Worm (Caenorhabditis elegans) whole organism, L1 larva: ENCODE results near the gene K06G5.1.

ENCODE experiments used
- C16A3.4 ChIP-seq: fragments of 150-350 bp; optimal IDR thresholded peaks from 2 replicates; lab custom pipeline; 2014; ENCODE audit warnings: missing biosample characterization, missing genetic modification characterization
- C34B4.2 ChIP-seq: sonication (generic microtip); optimal IDR thresholded peaks from 2 replicates; lab custom pipeline; 2017; ENCODE audit warnings: mild to moderate bottlenecking, missing genetic modification characterization, missing compliant biosample characterization
- F16B12.6 ChIP-seq: fragments of 150-350 bp; optimal IDR thresholded peaks from 2 replicates; lab custom pipeline; 2014; ENCODE audit warnings: missing biosample characterization, missing genetic modification characterization
- alr-1 ChIP-seq: fragments of 200-800 bp; sonication (Bioruptor generic); optimal IDR thresholded peaks from 2 replicates; lab custom pipeline; 2018; ENCODE audit warnings: borderline replicate concordance, mild to moderate bottlenecking, missing genetic modification characterization, missing compliant biosample characterization
- ceh-8 ChIP-seq: fragments of 200-800 bp; sonication (Bioruptor generic); optimal IDR thresholded peaks from 2 replicates; lab custom pipeline; 2018; ENCODE audit warnings: mild to moderate bottlenecking, missing genetic modification characterization, moderate library complexity, missing compliant biosample characterization
- dsc-1 ChIP-seq: sonication (generic microtip); optimal IDR thresholded peaks from 2 replicates; lab custom pipeline; 2016; ENCODE audit warnings: mild to moderate bottlenecking, missing genetic modification characterization, missing compliant biosample characterization
- efl-1 ChIP-seq, 4 experiments: fragments of 150-350 bp; optimal IDR thresholded peaks in 3 of 4; peaks in 1 of 4; 1 replicate in 1 of 4; 2 replicates in 3 of 4; lab custom pipeline; 2014; ENCODE audit warnings: missing biosample characterization in 2 of 4, missing genetic modification characterization in 2 of 4, missing genetic modification reagents in 2 of 4
- efl-3 ChIP-seq: fragments of 200-800 bp; sonication (Bioruptor generic); optimal IDR thresholded peaks from 2 replicates; lab custom pipeline; 2018; ENCODE audit warnings: mild to moderate bottlenecking, missing genetic modification characterization, missing compliant biosample characterization
- egl-27 ChIP-seq, 2 experiments: fragments of 150-350 bp in 1 of 2; sonication (generic microtip); optimal IDR thresholded peaks; 3 replicates each; lab custom pipeline; 2017 to 2018; ENCODE audit warnings: missing biosample characterization in 2 of 2, missing genetic modification characterization in 2 of 2, missing genetic modification reagents in 2 of 2
- elt-2 ChIP-seq: sonication (generic microtip); optimal IDR thresholded peaks from 2 replicates; lab custom pipeline; 2016; ENCODE audit warnings: missing genetic modification characterization, mild to moderate bottlenecking, inconsistent platforms, missing compliant biosample characterization, missing genetic modification reagents
- fkh-8 ChIP-seq: sonication (generic microtip); optimal IDR thresholded peaks from 2 replicates; lab custom pipeline; 2016; ENCODE audit warnings: mild to moderate bottlenecking, missing genetic modification characterization, missing compliant biosample characterization
- grh-1 ChIP-seq: fragments of 200-800 bp; sonication (Bioruptor generic); IDR thresholded peaks from 2 replicates; pipeline ENCODE4 v1.3.6; 2022; ENCODE audit warnings: missing genetic modification reagents, missing genetic modification characterization, missing compliant biosample characterization
- isw-1 ChIP-seq: fragments of 200-800 bp; sonication (Bioruptor generic); IDR thresholded peaks from 2 replicates; pipeline ENCODE4 v1.3.6; 2022; ENCODE audit warnings: missing genetic modification characterization, missing compliant biosample characterization
- lin-13 ChIP-seq: fragments of 150-350 bp; optimal IDR thresholded peaks from 2 replicates; lab custom pipeline; 2014; ENCODE audit warnings: missing biosample characterization, missing genetic modification reagents, missing genetic modification characterization
- lin-14 ChIP-seq: fragments of 200-800 bp; sonication (Bioruptor generic); optimal IDR thresholded peaks from 2 replicates; lab custom pipeline; 2018; ENCODE audit warnings: mild to moderate bottlenecking, missing genetic modification characterization, moderate library complexity, missing compliant biosample characterization
- lin-35 ChIP-seq, 2 experiments: fragments of 150-350 bp; optimal IDR thresholded peaks; 2 replicates each; lab custom pipeline; 2014; ENCODE audit warnings: missing biosample characterization in 2 of 2, missing genetic modification characterization in 2 of 2, missing genetic modification reagents in 2 of 2
- lir-3 ChIP-seq: sonication (generic microtip); optimal IDR thresholded peaks from 2 replicates; lab custom pipeline; 2016; ENCODE audit warnings: mild to moderate bottlenecking, missing genetic modification characterization, moderate library complexity, missing compliant biosample characterization; ENCODE audit not compliant: poor library complexity
- nhr-11 ChIP-seq: fragments of 150-350 bp; optimal IDR thresholded peaks from 2 replicates; lab custom pipeline; 2014; ENCODE audit warnings: missing biosample characterization, missing genetic modification characterization
- nhr-12 ChIP-seq: sonication (generic microtip); optimal IDR thresholded peaks from 2 replicates; lab custom pipeline; 2017; ENCODE audit warnings: missing biosample characterization, missing genetic modification characterization
- nhr-19 ChIP-seq: fragments of 200-800 bp; sonication (Bioruptor generic); conservative IDR thresholded peaks from 2 replicates; pipeline ENCODE4 v1.3.6; 2022; ENCODE audit warnings: missing genetic modification characterization, missing compliant biosample characterization
- nhr-28 ChIP-seq: fragments of 150-350 bp; optimal IDR thresholded peaks from 2 replicates; lab custom pipeline; 2014; ENCODE audit warnings: missing biosample characterization, missing genetic modification characterization
- nhr-71 ChIP-seq: sonication (generic microtip); optimal IDR thresholded peaks from 2 replicates; lab custom pipeline; 2016; ENCODE audit warnings: mild to moderate bottlenecking, missing genetic modification characterization, moderate library complexity, missing compliant biosample characterization
- nhr-76 ChIP-seq: sonication (generic microtip); optimal IDR thresholded peaks from 2 replicates; lab custom pipeline; 2017; ENCODE audit warnings: missing biosample characterization, missing genetic modification characterization
- nhr-77 ChIP-seq: fragments of 150-350 bp; optimal IDR thresholded peaks from 2 replicates; lab custom pipeline; 2014; ENCODE audit warnings: missing biosample characterization, missing genetic modification characterization
- pag-3 ChIP-seq: sonication (generic microtip); optimal IDR thresholded peaks from 2 replicates; lab custom pipeline; 2017; ENCODE audit warnings: missing genetic modification characterization, mild to moderate bottlenecking, missing compliant biosample characterization, antibody characterized with exemption, borderline replicate concordance; ENCODE audit not compliant: insufficient read depth
- pax-3 ChIP-seq: fragments of 200-800 bp; sonication (Bioruptor generic); optimal IDR thresholded peaks from 2 replicates; lab custom pipeline; 2018; ENCODE audit warnings: mild to moderate bottlenecking, missing genetic modification characterization, moderate library complexity, missing compliant biosample characterization
- pqm-1 ChIP-seq: sonication (generic microtip); optimal IDR thresholded peaks from 3 replicates; lab custom pipeline; 2017; ENCODE audit warnings: missing biosample characterization, missing genetic modification characterization
- skn-1 ChIP-seq: fragments of 150-350 bp; optimal IDR thresholded peaks from 2 replicates; lab custom pipeline; 2014; ENCODE audit warnings: missing biosample characterization, missing genetic modification characterization
- sox-4 ChIP-seq: sonication (generic microtip); optimal IDR thresholded peaks from 2 replicates; lab custom pipeline; 2016; ENCODE audit warnings: missing genetic modification characterization, missing compliant biosample characterization
- swsn-7 ChIP-seq: sonication (generic microtip); optimal IDR thresholded peaks from 2 replicates; lab custom pipeline; 2016; ENCODE audit warnings: missing genetic modification characterization, missing compliant biosample characterization

The K06G5.1 gene

DNA sequence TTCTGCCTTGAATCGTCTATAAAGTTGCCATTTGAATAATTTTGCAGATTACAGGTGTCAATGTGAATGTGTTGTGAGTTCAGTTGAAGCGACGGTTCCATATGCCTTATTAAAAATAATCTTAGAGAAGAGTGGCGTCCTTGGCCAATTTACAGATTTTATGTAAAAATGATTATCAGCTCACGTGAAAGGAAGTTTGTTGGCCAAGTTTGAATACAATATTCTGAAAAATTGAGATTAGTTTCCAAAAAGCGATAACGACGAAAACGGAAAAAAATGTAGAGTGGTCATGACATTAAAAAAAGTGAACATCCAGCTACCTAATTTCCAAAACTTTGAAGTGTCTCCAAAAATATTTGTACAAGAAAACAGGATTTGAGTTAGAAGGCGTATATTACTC is 40.3 kb downstream of the K06G5.1 start, which contains the start of gene E02H4.5:
E02H4.5 (minus strand) TSS at position 101 of the 400 bp plus-strand sequence.
- TF ChIP-seq pag-3 (tag; lab: Kevin White, UChicago) (no peak), skn-1 (tag; lab: Kevin White, UChicago) (no peak), lin-14 (GFP tag; lab: Kevin White, UChicago) (no peak), isw-1 (GFP tag; lab: Robert Waterston, UW) (no peak), alr-1 (no peak), fkh-8 (no peak), sox-4 (tag; lab: Kevin White, UChicago) (no peak), dsc-1 (tag; lab: Kevin White, UChicago) (no peak), nhr-77 (tag; lab: Kevin White, UChicago) (no peak), swsn-7 (tag; lab: Kevin White, UChicago) (no peak), C16A3.4 (tag; lab: Kevin White, UChicago) (no peak), lin-13 (GFP tag; lab: Kevin White, UChicago) (no peak), nhr-71 (no peak)

DNA sequence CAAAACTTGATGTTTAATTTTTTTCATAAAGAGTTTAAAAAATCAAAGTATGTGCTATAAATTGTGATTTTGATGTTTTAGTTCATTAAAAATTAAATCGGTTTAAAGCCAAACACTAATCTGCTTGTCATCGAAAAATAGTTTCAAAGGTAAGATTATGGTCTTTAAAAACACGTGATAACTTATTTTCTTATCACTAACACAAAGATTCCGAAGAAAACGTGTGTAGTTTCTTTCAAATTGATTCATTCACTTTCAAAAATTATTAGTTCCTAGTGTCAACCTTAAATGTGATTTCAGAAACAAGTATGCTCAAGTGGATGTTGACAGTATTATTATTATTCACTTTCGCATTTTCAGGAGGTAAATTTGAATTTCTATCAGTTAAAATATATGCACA is 41.2 kb downstream of the K06G5.1 start, which contains the start of gene E02H4.7:
E02H4.7 (plus strand) TSS at position 301 of the 400 bp plus-strand sequence.
- TF ChIP-seq efl-3 (GFP tag; lab: Kevin White, UChicago), result no peak
- TF ChIP-seq elt-2, result peak; percentile 43
- no peak for TF ChIP-seq efl-1 (optimal IDR thresholded peaks at IDR 0.05; lab: Kevin White, UChicago)
- peak in 1 of 2 experiments; percentile 68 for TF ChIP-seq efl-1 (GFP tag; optimal IDR thresholded peaks at IDR 0.05 in 1 of 2; lab: Kevin White, UChicago)
- TF ChIP-seq, all 84 proteins: peak for 2

DNA sequence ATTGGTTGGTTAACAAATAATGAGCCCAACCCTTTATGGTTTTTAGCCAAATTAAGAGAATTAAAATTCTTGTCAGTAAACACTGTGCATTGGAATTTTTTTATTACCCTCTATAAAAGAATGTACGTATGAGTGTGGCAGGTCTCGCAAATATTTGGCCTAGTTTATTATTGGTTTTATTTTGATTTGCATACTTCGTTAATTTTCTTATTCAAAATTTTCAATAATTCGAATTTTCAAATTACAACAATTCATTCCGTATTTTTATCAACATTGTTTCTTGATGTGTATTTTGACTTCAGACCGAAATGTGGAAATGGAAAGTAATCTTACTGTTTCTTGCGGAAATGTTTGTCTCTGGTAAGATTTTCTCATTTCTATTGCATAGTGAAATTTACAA is 42.9 kb downstream of the K06G5.1 start, which contains the start of gene E02H4.4:
E02H4.4 (plus strand) TSS at position 301 of the 400 bp plus-strand sequence.
- TF ChIP-seq efl-1 (optimal IDR thresholded peaks at IDR 0.05; lab: Kevin White, UChicago) (no peak), efl-1 (GFP tag; optimal IDR thresholded peaks at IDR 0.05 in 1 of 2; lab: Kevin White, UChicago) (no peak), swsn-7 (tag; lab: Kevin White, UChicago) (no peak), F16B12.6 (tag; lab: Kevin White, UChicago) (no peak), C34B4.2 (tag; lab: Kevin White, UChicago) (no peak), nhr-28 (tag; lab: Kevin White, UChicago) (no peak), nhr-77 (tag; lab: Kevin White, UChicago) (no peak), nhr-12 (tag; lab: Kevin White, UChicago) (no peak), nhr-11 (no peak)

DNA sequence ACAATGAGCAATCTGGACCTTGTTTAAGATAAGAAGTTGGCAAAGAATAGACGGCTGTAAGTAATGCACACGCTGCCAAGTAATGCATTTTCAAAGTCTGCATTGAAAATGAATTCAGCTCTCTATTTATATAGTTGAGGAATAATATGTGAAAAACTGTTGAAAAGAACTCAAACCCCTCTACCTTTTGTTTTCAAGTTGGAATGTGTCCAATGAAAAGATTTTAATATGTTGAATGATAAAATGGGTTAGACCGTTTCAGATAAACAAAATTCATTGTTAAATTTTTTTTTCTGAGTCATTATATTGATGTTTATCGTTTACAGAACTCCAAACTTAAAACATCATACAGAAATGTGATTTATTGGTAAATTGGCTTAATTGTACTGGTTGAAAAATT is 48.7 kb downstream of the K06G5.1 start, which contains the start of gene E02H4.8:
E02H4.8 (minus strand) TSS at position 101 of the 400 bp plus-strand sequence.
- TF ChIP-seq pqm-1, result no peak
- no peak for TF ChIP-seq nhr-12 (tag; lab: Kevin White, UChicago)
- TF ChIP-seq lin-35 (GFP tag; optimal IDR thresholded peaks at IDR 0.05; lab: Kevin White, UChicago), result no peak
- TF ChIP-seq grh-1 (GFP tag; lab: Robert Waterston, UW), result no peak
- no peak for TF ChIP-seq efl-3 (GFP tag; lab: Kevin White, UChicago)
- no peak for TF ChIP-seq pax-3 (tag; lab: Kevin White, UChicago)
- TF ChIP-seq, all 84 proteins: peak for 0

DNA sequence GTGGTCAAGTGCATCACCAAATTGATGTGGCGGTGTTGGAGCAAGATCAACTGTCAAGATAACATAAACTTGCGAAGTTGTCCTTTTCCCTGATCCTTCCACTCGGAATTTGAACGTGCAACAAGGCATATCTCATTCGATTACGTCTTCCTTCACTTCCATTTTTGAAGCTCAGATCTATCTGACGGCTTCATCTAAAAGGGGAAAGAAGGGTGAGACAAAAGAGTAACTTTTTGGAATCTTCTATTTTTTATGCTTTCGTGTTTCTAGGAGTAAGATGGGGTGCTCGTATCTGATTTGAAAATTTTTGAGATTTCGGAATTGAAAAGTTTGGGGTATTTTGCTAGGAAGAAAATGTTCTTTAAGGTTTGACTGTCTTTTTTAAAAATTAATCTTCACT is 52.4 kb downstream of the K06G5.1 start:
- no peak for TF ChIP-seq egl-27 (tag; optimal IDR thresholded peaks at IDR 0.05; lab: Kevin White, UChicago)
- TF ChIP-seq lir-3, result no peak
- no peak for TF ChIP-seq nhr-76 (tag; lab: Kevin White, UChicago)
- no peak for TF ChIP-seq ceh-8 (GFP tag; lab: Kevin White, UChicago)
- TF ChIP-seq efl-1 (optimal IDR thresholded peaks at IDR 0.05; lab: Kevin White, UChicago), result no peak
- TF ChIP-seq efl-1 (GFP tag; optimal IDR thresholded peaks at IDR 0.05 in 1 of 2; lab: Kevin White, UChicago), result no peak
- no peak for TF ChIP-seq nhr-71
- no peak for TF ChIP-seq nhr-19 (GFP tag; lab: Robert Waterston, UW)
